Fruit fly (Drosophila melanogaster) whole organism, larva: ENCODE measurements around the gene Svil.

ENCODE experiments used
- noc ChIP-seq: fragments of 200-800 bp; sonication (Bioruptor generic); optimal IDR thresholded peaks from 3 replicates; lab custom pipeline; 2019; ENCODE audit warnings: missing biosample characterization, mild to moderate bottlenecking, missing genetic modification characterization, moderate library complexity

The Svil gene

DNA sequence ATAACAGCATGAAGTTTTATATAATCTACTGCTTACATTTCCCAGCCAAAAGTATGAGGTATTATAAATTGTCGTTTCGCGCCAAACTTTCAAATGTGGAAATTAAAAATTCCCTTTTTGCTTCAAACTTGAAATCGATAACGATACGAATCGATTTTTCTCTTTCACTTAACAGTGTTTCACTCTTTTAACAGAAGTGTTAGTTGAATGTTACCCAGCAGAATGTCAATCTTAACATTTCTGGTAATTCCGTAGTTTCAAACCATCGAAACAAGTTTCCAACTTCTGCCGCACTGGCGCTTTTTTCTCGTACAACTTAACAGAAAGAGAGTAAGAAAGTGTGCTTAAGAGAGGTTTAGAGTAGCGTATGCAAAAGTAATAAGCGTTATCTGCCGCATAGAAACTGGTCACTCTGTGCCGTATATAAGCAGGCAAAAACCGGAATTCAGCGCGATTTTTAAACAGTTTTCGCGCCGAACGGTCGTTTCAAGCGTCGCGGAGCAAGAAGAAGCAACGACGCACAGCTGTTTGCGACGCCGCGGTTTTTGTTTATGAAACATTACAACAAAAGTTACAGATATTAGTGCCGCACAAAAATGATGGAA, 89.1 kb downstream of the Svil start:
- no peak for TF ChIP-seq noc

DNA sequence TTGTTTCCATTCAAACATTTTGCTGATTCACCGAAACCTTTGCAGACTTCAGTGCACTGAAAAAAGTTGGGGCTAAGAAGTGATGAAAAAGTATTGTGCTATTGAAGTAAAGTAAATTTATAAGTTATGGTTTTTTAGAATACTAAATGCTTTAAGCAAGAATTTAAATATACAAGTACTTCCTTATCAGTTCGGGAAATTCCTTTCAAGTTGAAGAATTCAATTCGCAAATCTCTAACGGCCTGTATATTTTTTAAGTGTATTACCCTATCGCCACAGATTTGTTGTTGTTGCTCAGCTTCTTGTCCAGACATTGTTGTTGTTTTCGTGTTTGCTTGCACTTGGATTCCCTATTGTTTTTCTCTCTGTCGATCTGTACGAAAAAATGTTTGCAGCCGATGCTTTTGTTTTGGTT, 90.0 kb downstream of the Svil start:
- peak; percentile 43 for TF ChIP-seq noc

DNA sequence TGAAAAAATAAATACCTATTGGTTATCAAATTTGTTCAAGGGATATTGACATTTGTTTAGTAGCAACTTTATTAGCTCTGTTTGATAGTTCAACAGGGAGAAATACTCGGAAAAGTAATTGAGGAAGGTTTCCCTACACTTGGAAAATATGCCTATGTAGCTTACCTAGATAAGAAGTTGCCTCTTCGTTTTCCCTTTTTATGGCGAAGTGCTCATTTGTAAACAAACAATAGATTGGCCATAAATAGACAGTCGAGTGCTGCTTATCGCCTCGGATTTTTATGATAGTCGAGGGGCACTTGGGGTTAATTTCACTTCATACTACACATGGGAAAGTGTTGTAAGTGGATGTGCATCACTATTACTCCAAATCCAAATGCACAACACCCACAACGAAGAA, 91.1 kb downstream of the Svil start:
- no peak for TF ChIP-seq noc

DNA sequence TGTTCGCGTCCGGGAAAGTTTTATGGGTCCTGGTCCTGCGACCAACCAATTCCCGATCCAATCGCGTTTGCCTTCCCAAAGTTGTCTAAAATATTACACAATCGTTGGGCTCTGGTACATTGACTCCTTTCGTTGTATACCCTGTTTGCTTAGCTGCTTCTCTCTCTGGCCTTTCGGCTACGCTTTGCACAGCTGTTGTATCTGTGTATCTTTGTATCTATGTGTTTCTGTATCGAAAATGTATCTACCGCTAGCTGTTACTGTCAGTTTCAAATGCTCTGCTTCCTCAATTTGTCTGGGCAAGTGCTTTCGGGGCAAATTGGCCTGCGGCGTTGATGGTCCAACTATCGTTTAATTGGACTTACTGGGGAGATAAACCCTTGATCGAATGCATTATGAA, 92.2 kb downstream of the Svil start:
- TF ChIP-seq noc, result no peak

DNA sequence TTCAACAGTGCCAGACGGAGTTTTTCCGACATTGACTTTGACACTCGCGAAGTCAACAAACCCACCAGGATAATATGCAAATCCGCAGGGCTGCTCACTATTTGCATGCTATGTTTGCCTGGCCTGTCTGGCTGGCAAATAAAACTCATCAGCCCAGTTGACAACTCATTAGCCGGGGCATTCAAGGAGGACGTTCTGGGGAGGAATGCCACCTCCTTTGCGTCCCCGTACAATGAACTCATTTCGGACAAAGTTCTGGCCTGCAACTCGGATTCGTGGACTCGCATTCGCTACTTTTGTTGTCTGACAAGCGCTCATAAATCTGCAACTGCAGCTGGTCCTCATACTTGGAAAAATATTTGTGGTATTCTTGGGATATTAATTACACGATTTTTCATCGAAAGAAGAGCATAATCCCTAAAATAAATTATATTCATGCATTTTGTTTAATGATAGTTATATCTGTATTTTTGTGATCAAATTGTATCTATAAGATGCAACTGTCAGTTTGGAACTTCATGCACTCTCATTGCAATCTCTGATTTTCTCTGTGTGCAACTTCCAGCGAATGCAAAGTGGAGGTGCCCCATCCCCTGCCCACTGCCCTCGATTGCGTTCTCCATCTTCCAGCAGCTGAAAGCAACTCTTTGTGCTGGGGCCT, 93.4 kb downstream of the Svil start:
- no peak for TF ChIP-seq noc

DNA sequence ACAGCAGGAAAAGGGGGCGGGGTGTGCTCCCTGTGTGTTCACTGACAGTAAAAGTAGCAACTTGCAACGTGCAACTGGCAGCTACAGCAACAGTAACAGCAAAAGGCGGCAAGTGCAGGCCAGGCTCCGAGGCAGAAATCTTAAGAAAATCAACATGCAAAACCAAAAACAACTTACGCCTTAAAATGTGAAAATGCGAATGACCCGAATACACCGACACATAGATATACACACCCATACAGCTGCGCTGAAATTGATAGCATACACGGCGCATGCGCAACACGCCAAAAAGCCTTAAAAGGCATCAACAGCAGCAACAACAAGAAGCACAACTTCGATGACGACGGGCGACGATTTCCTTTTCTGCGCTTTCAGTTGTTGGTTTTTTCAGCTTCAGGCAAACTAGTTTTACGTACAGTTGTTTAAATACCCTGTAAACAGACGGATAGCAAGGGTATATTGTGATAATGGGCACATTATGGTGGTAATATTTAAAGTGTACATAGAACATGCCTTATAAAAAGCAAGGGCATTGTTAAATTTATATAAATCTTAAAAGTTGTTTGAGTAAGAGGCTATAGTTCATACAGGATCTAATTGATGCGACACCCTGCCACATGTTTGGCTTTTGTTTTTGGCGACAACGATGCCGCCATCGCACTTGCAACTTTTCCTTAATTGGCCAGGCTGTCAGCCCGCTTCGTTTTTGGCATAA, 95.0 kb downstream of the Svil start:
- no peak for TF ChIP-seq noc

DNA sequence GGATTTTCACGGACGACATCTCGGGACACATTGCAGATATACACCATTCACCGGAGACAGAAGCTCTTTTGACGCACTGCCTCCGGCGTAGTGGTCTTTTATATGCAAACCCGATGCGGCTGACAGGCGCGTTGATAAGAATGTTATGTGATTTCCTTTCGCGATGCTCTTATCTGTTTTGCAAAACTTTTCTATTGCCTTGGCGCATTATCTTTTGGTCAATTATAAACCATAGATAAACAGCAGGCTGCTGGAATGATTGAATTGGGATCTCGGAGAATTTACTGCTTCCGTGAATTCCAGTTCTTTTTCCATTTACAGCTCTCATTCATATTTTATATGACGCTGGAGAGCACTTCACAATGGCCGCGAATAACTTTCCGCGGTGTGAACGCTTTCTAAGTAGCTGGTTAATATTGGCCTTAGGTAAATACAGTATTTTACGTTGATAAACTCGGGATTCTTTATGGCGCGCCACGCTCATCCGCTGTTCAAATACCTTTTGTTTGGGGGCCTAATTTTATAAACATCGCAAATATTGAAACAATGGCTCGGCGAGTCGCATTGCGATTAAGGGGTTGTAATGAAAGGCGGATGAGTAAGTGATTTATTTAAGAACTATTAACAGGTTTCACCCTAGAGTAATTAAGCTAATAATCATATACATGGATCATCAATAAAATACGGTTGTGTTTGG, 98.3 kb downstream of the Svil start, which contains the start of gene CG16762:
CG16762 (minus strand) TSS at position 51 of the 697 bp plus-strand sequence.
- TF ChIP-seq noc, result peak; percentile 83

DNA sequence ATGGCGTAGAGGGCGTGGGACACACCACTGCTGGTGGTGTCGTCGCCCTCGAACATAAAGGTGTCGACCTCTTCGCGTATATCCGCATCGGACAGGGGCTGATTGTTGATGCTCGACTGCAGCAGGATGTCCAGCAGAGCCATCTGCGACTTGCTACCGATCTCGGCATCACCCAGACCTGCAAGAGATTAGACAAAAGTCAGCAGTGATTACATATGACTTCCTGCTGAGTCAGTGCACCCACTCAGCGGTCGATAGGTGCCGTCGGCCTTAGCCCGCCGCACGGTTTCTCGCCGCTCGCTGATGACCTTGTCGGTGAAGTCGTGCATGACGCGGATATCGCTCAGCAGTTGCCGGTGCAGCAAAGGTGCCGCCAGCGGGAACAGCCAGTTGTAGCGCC, 99.5 kb downstream of the Svil start:
- no peak for TF ChIP-seq noc

DNA sequence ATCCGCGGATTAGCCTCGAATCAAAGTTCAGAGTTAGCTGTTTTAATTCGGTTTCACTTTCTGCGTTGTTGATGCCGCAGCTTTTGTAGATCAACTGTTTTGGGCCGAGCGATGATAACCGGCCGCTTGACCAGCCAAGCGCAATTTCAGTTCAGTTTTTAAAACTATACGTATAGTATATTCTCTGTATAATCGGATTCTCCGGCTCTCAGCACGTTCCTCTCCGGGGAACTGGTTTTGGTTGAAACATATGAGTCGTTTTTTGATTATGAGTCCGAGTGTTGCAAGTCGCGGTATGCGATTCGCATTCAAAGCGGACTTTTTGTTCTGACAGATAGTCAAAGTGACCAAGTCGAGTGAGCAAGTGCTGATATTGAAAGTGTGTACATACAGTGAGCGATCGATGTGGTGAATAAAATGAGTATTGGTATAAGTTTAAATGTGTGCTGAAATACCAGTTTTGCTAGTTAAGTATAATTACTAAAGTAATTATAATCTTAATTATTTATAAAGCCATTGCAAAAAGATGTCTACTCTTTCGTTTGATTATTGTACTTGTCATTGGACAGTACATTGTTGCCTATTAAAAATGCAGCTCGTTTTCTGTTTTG, 101.0 kb downstream of the Svil start, which contains the start of gene Cyp4d20:
Cyp4d20 (minus strand) TSS at position 100 of the 611 bp plus-strand sequence.
- no peak for TF ChIP-seq noc

DNA sequence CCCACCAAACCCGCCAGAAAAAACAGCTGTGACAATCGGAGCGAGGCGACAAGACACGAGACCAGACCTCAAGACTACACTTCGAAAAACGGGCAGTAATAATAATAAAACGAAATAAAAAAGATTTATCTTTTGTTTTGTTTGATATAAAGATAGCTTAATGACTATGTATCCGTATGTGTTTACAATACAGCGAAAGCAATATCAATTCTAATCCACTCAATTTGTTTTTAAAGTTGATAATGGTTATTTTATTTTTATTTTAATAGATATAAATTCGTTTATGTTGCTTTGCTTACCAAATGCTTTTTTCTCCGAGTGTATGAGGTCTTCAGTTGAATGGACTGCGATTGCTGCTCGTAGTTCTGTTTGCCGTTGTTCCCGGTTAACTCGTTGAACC, 101.8 kb downstream of the Svil start:
- TF ChIP-seq noc, result peak; percentile 42

DNA sequence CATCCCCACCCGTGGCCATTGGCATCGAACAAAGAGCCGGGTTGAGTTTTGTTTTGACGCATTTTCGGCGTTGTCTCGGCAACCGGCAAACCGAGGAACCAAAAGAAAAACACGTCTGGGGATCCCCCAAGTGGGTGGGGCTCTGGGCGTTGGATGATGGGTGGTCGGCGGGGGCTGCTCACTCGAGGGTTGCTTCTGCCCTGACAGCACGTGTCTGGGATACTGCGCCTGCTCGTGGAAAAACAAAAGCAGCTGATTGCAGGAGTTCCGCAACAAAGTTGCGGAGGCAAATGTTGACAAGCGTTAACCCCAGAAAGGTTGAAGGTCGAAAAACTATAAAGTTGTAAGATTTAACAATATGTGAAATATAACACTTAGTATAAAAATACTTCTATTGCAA, 103.0 kb downstream of the Svil start:
- no peak for TF ChIP-seq noc

DNA sequence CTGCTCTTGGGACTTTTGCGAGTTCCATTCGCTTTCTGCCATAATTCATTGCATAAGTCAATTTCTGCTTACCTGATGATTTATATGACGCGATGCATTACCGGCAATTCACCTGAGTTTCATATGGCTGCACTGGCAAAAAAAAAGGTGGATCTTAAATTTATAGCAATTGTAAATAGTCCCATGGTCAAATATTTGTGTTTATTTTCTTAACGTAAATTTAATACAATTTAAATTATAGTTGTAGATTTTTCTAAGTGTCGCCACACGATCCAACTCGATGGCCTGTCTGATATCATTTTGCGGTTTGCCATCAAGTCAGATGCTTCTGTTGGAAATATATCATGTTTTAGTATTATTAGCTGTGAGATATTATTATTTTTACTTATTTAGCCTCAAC, 104.0 kb downstream of the Svil start:
- TF ChIP-seq noc, result no peak

DNA sequence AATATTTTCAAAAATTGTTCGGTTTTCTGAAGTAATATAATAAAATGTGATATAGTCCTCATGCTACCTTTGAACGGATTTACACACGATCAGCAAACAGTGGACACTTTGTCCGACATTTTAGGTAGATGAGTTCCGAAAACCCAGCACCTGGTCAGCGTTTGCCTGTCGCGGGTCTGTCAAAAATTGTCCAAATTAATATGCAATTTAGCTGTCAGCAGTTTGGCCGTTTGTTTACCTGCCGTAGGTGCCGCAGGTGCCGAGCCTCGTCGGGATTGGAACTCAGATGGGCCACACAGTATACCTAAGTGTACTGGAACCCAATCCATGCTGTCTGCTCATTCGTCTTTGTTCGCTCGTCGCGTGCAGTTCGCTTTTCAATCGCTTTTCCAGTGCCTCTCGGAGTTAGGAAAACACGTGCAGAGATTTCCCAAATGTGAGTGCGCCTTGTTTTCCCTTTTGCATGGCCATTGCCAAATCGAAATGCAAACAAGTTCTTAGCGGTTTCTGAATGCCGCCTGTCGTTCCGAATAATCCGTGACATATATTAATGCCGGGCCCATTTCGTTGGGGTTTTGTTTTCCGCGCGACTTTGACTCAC, 105.6 kb downstream of the Svil start:
- TF ChIP-seq noc, result no peak

DNA sequence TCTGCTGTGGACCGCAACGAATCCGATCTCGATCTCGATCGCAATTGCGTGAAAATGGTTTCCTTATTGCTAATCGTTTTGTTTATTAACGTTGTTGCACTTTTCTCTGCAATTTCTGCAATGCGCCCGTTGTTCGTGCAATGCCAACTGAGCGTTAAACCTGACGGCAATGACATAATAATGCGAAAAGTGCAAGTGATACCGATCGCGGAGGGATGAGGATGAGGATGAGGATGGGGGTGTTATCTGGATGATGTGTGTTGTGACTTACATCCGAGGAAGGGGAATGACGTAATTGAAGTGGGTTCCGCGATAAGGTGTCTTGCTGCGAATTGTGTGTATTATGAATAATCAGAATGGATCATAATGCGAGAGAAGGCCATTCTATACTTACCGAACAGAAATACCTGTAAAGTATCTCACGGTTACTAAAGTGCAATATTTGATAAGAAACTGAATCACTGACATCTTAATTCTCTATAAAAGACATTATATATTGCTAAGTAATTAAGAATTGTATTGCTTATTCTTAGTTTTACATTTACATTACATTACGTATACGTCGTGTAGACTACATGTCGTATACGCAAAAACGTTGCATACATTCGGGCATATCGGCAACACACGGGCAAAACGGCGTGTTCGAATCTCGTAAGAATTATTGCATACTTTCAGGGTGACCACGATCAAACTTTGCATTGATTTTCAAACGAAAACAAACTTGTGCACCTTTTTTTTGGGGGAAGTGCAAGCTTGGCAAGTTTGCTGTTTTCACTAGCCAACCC, 108.1 kb downstream of the Svil start:
- TF ChIP-seq noc, result no peak

DNA sequence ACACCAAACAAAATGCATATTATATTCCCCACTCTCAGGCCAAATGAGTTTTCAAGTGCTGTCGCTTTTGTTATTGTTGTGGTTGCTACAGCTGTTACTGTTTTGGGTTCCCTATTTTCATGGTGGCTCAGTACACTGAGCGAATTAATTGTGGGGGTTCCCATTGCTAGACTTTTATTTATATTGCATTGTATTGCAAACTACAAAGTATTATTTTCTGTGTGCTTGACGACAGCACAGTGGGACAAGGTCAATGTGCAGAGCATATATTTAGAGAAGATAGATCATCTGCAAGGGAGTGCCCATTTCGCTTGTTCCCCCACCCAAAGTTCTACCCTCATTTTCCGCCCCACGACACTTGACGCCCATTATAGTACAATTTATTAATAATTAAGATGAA, 109.0 kb downstream of the Svil start:
- TF ChIP-seq noc, result no peak

DNA sequence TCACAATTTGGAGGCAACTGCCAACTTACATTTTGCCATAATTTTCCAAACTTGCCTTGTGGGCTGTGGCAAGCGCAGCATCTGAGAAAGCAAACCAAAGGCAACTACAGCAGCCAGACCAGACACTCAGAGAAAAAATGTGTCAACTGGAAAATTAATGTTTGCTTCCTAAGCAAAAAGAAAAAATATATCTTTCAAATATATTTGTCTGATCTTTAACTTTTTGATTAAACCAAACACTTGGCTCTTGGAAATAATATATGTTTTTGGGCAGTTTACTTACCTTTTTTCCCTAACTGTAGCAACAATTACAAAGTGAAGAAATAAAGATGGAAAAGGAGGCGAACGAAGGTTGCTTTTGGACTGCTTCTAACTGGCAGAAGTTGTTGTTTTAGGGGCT, 109.8 kb downstream of the Svil start:
- no peak for TF ChIP-seq noc
